Worm (Caenorhabditis elegans): Measurements from ENCODE around the gene fipr-29.

fipr-29 gene

DNA sequence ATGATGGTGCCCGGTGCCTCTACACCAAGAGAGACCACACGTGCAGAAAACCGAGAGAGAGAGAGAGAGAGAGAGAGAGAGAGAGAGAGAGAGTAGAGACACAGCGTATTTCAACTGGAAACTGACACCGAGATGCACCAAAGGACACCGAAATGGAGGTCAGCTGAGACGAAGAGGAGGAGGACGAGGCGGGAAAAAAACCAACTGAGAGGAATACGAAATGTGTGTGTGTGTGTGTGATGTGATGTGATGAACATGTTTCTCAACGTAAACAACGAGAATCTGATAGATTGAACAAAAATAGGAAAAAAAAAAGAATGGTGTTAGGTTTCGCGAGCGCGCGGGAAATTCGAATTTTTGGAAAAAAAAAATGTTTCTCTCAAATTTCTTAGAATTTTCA is 22.8 kb downstream of the fipr-29 start (continued):
- TF ChIP-seq grh-1 (GFP tag; IDR thresholded peaks at IDR 0.05) (0 out of 2 replicates have a peak, but pooled peaks have one; percentile 27), lin-39 (tag; optimal IDR thresholded peaks at IDR 0.05) (no peak), elt-2 (tag; optimal IDR thresholded peaks at IDR 0.05) (peak; percentile 29), nhr-90 (tag; optimal IDR thresholded peaks at IDR 0.05; ENCODE audit: poor library complexity) (peak; percentile 39), nhr-20 (tag; optimal IDR thresholded peaks at IDR 0.05) (peak; percentile 73), nhr-71 (tag; optimal IDR thresholded peaks at IDR 0.05) (peak; percentile 82), lin-35 (GFP tag; optimal IDR thresholded peaks at IDR 0.05) (peak; percentile 74 to 81), C16A3.4 (tag; optimal IDR thresholded peaks at IDR 0.05) (peak; percentile 60), lin-13 (GFP tag; optimal IDR thresholded peaks at IDR 0.05) (peak; percentile 40), xbp-1 (tag; optimal IDR thresholded peaks at IDR 0.05) (peak; percentile 42)

DNA sequence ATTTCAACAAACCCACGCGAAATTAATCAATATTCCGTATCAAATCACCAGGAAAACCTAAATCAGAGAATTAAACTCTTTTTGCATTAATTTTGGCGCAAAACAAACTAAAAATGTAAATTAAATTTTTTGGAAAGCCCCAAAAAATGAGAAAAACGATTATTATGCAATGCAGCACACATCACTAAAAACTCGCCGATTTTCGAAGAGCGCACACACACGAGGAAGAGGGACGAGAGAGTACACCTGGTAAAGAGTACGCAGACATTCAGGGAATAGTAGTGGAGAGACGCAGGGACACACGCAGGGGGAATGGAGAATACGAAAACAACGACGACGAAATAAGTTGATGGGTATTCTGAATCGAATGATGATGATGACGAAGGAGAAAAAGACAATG is 24.2 kb downstream of the fipr-29 start:
- TF ChIP-seq egl-13 (tag; optimal IDR thresholded peaks at IDR 0.05), result no peak
- no peak for TF ChIP-seq C04F5.9 (tag; optimal IDR thresholded peaks at IDR 0.05)
- no peak for TF ChIP-seq ceh-90 (tag; optimal IDR thresholded peaks at IDR 0.05)
- TF ChIP-seq alr-1 (tag; optimal IDR thresholded peaks at IDR 0.05; ENCODE audit: borderline replicate concordance), result no peak
- no peak for TF ChIP-seq ceh-63 (GFP tag; optimal IDR thresholded peaks at IDR 0.05)
- TF ChIP-seq lin-39 (tag; optimal IDR thresholded peaks at IDR 0.05), result no peak
- no peak for TF ChIP-seq C34B4.2 (tag; optimal IDR thresholded peaks at IDR 0.05)
- TF ChIP-seq C16A3.4 (tag; optimal IDR thresholded peaks at IDR 0.05), result peak; percentile 4
- no peak for TF ChIP-seq aly-2 (tag; optimal IDR thresholded peaks at IDR 0.05)
- TF ChIP-seq lin-13 (GFP tag; optimal IDR thresholded peaks at IDR 0.05), result peak; percentile 37
- peak; percentile 72 for TF ChIP-seq mep-1 (tag; optimal IDR thresholded peaks at IDR 0.05)
- TF ChIP-seq nhr-76 (tag; optimal IDR thresholded peaks at IDR 0.05), result no peak
- TF ChIP-seq ama-1 (optimal IDR thresholded peaks at IDR 0.05), result peak; percentile 9
- TF ChIP-seq egl-27 (tag; optimal IDR thresholded peaks at IDR 0.05), result peak in 1 of 2 experiments; percentile 26
- peak; percentile 78 for TF ChIP-seq nhr-71 (tag; optimal IDR thresholded peaks at IDR 0.05)
- TF ChIP-seq ztf-11 (tag; optimal IDR thresholded peaks at IDR 0.05), result no peak
- TF ChIP-seq dpl-1 (GFP tag; optimal IDR thresholded peaks at IDR 0.05), result peak in 2 of 3 experiments; percentile 37 to 63
- no peak for TF ChIP-seq nhr-28 (tag; optimal IDR thresholded peaks at IDR 0.05)
- peak; percentile 59 for TF ChIP-seq swsn-7 (tag; optimal IDR thresholded peaks at IDR 0.05)
- TF ChIP-seq aha-1 (tag; optimal IDR thresholded peaks at IDR 0.05), result no peak
- TF ChIP-seq nhr-47 (tag; optimal IDR thresholded peaks at IDR 0.05), result peak; percentile 55
- TF ChIP-seq mef-2 (tag; optimal IDR thresholded peaks at IDR 0.05), result no peak
- no peak for TF ChIP-seq mab-9 (GFP tag; IDR thresholded peaks at IDR 0.05)
- peak; percentile 58 for TF ChIP-seq nhr-20 (tag; optimal IDR thresholded peaks at IDR 0.05)
- TF ChIP-seq elt-3 (tag; optimal IDR thresholded peaks at IDR 0.05), result peak in 1 of 6 experiments; percentile 35
- peak; percentile 69 to 84 for TF ChIP-seq efl-1 (optimal IDR thresholded peaks at IDR 0.05)
- peak; percentile 30 to 39 for TF ChIP-seq efl-1 (GFP tag; optimal IDR thresholded peaks at IDR 0.05 in 1 of 2)
- TF ChIP-seq ceh-82 (tag; optimal IDR thresholded peaks at IDR 0.05), result peak; percentile 0 to 73 (median 63)
- peak; percentile 1 for TF ChIP-seq irx-1 (tag; optimal IDR thresholded peaks at IDR 0.05)
- TF ChIP-seq jun-1 (tag; optimal IDR thresholded peaks at IDR 0.05), result peak; percentile 8
- no peak for TF ChIP-seq pqm-1 (tag; optimal IDR thresholded peaks at IDR 0.05)
- TF ChIP-seq dsc-1 (tag; optimal IDR thresholded peaks at IDR 0.05), result no peak
- TF ChIP-seq nhr-84 (tag; optimal IDR thresholded peaks at IDR 0.05), result no peak
- no peak for TF ChIP-seq hpl-2 (GFP tag; optimal IDR thresholded peaks at IDR 0.05)
- no peak for TF ChIP-seq Y116A8C.19 (tag; optimal IDR thresholded peaks at IDR 0.05; ENCODE audit: borderline replicate concordance)
- TF ChIP-seq fkh-8 (tag; optimal IDR thresholded peaks at IDR 0.05), result peak; percentile 71
- no peak for TF ChIP-seq fkh-4 (tag; optimal IDR thresholded peaks at IDR 0.05; ENCODE audit: borderline replicate concordance)
- no peak for TF ChIP-seq hlh-4 (tag; optimal IDR thresholded peaks at IDR 0.05)
- TF ChIP-seq grh-1 (GFP tag; IDR thresholded peaks at IDR 0.05), result no peak
- no peak for TF ChIP-seq nhr-12 (tag; optimal IDR thresholded peaks at IDR 0.05)
- TF ChIP-seq lin-15B (tag; optimal IDR thresholded peaks at IDR 0.05), result no peak
- no peak for TF ChIP-seq nhr-85 (tag)
- TF ChIP-seq vab-15 (tag; optimal IDR thresholded peaks at IDR 0.05), result no peak
- TF ChIP-seq zag-1 (tag; optimal IDR thresholded peaks at IDR 0.05), result no peak
- no peak for TF ChIP-seq pax-3 (tag; optimal IDR thresholded peaks at IDR 0.05)
- TF ChIP-seq skn-1 (tag; optimal IDR thresholded peaks at IDR 0.05), result peak; percentile 68
- no peak for TF ChIP-seq unc-130 (tag; optimal IDR thresholded peaks at IDR 0.05)
